Fruit fly (Drosophila melanogaster) whole organism, prepupa: ENCODE results near the gene Ucp4A.

ENCODE experiments used
- CG11902 ChIP-seq: fragments of 200-800 bp; sonication (Bioruptor generic); optimal IDR thresholded peaks from 3 replicates; lab custom pipeline; 2016; ENCODE audit warnings: missing biosample characterization, missing genetic modification characterization
- CG15336 ChIP-seq: fragments of 200-800 bp; sonication (Bioruptor generic); IDR thresholded peaks from 2 replicates; pipeline ENCODE4 v1.3.6; 2022; ENCODE audit warnings: missing biosample characterization, missing genetic modification characterization
- CG16779 ChIP-seq: fragments of 200-800 bp; sonication (Bioruptor generic); optimal IDR thresholded peaks from 3 replicates; lab custom pipeline; 2017; ENCODE audit warnings: missing biosample characterization, mild to moderate bottlenecking, missing genetic modification characterization
- CG31627 ChIP-seq: fragments of 200-800 bp; sonication (Bioruptor generic); optimal IDR thresholded peaks from 3 replicates; lab custom pipeline; 2016; ENCODE audit warnings: missing biosample characterization, missing genetic modification characterization
- CG3919 ChIP-seq: fragments of 200-800 bp; sonication (Bioruptor generic); optimal IDR thresholded peaks from 3 replicates; lab custom pipeline; 2016; ENCODE audit warnings: missing biosample characterization, missing genetic modification characterization
- CG4318 ChIP-seq: fragments of 200-800 bp; sonication (Bioruptor generic); optimal IDR thresholded peaks from 3 replicates; lab custom pipeline; 2017; ENCODE audit warnings: missing biosample characterization, mild to moderate bottlenecking, missing genetic modification characterization
- CG6163 ChIP-seq: fragments of 200-800 bp; sonication (Bioruptor generic); IDR thresholded peaks from 3 replicates; pipeline ENCODE4 v1.3.6; 2022; ENCODE audit warnings: missing biosample characterization, missing genetic modification characterization
- CG6276 ChIP-seq: fragments of 200-800 bp; sonication (Bioruptor generic); optimal IDR thresholded peaks from 2 replicates; lab custom pipeline; 2017; ENCODE audit warnings: missing biosample characterization, mild to moderate bottlenecking, missing genetic modification characterization
- CG6808 ChIP-seq: fragments of 200-800 bp; sonication (Bioruptor generic); optimal IDR thresholded peaks from 3 replicates; lab custom pipeline; 2017; ENCODE audit warnings: missing biosample characterization, missing genetic modification characterization, mild to moderate bottlenecking, moderate library complexity, missing genetic modification reagents
- CG6854 ChIP-seq: fragments of 200-800 bp; sonication (Bioruptor generic); optimal IDR thresholded peaks from 2 replicates; lab custom pipeline; 2017; ENCODE audit warnings: missing biosample characterization, mild to moderate bottlenecking, missing genetic modification characterization
- CG8119 ChIP-seq: fragments of 200-800 bp; sonication (Bioruptor generic); IDR thresholded peaks from 3 replicates; pipeline ENCODE4 v1.3.6; 2022; ENCODE audit warnings: missing biosample characterization, missing genetic modification characterization
- CG8319 ChIP-seq: fragments of 200-800 bp; sonication (Bioruptor generic); optimal IDR thresholded peaks from 3 replicates; lab custom pipeline; 2016; ENCODE audit warnings: missing biosample characterization, missing genetic modification characterization
- CG8632 ChIP-seq: fragments of 200-800 bp; sonication (Bioruptor generic); optimal IDR thresholded peaks from 3 replicates; lab custom pipeline; 2016; ENCODE audit warnings: missing biosample characterization, missing genetic modification characterization
- CG9139 ChIP-seq: fragments of 200-800 bp; sonication (Bioruptor generic); optimal IDR thresholded peaks from 3 replicates; lab custom pipeline; 2017; ENCODE audit warnings: missing biosample characterization, mild to moderate bottlenecking, missing genetic modification characterization
- Eip75B ChIP-seq: fragments of 200-800 bp; sonication (Bioruptor generic); optimal IDR thresholded peaks from 3 replicates; lab custom pipeline; 2016; ENCODE audit warnings: missing biosample characterization, missing genetic modification characterization
- Eip78C ChIP-seq: fragments of 200-800 bp; sonication (Bioruptor generic); peaks from one replicate; lab custom pipeline; 2016; ENCODE audit warnings: missing biosample characterization, missing genetic modification characterization
- Ets96B ChIP-seq: fragments of 200-800 bp; optimal IDR thresholded peaks from 2 replicates; lab custom pipeline; 2019; ENCODE audit warnings: missing biosample characterization, mild to moderate bottlenecking, missing genetic modification characterization, moderate library complexity
- Hr38 ChIP-seq: sonication (Bioruptor generic); optimal IDR thresholded peaks from 2 replicates; lab custom pipeline; 2016; ENCODE audit warnings: missing biosample characterization, missing genetic modification characterization
- Hr39 ChIP-seq: fragments of 200-800 bp; sonication (Bioruptor generic); optimal IDR thresholded peaks from 2 replicates; lab custom pipeline; 2016; ENCODE audit warnings: missing biosample characterization, missing genetic modification characterization
- Hr4 ChIP-seq: fragments of 200-800 bp; sonication (Bioruptor generic); optimal IDR thresholded peaks from 3 replicates; lab custom pipeline; 2016; ENCODE audit warnings: missing biosample characterization, missing genetic modification characterization
- Lpt ChIP-seq: fragments of 200-800 bp; sonication (Bioruptor generic); optimal IDR thresholded peaks from 3 replicates; lab custom pipeline; 2016; ENCODE audit warnings: missing biosample characterization, missing genetic modification characterization
- Met ChIP-seq: fragments of 200-800 bp; sonication (Bioruptor generic); optimal IDR thresholded peaks from 3 replicates; lab custom pipeline; 2016; ENCODE audit warnings: missing biosample characterization, missing genetic modification characterization
- Sox102F ChIP-seq: fragments of 200-800 bp; sonication (Bioruptor generic); optimal IDR thresholded peaks from 2 replicates; lab custom pipeline; 2016; ENCODE audit warnings: missing biosample characterization, mild to moderate bottlenecking, missing genetic modification characterization
- achi ChIP-seq: fragments of 200-800 bp; sonication (Bioruptor generic); optimal IDR thresholded peaks from 3 replicates; lab custom pipeline; 2016; ENCODE audit warnings: missing biosample characterization, missing genetic modification characterization
- cyc ChIP-seq: fragments of 200-800 bp; sonication (Bioruptor generic); optimal IDR thresholded peaks from 3 replicates; lab custom pipeline; 2016; ENCODE audit warnings: missing biosample characterization, missing genetic modification characterization
- dac ChIP-seq: fragments of 200-800 bp; sonication (Bioruptor generic); optimal IDR thresholded peaks from 2 replicates; lab custom pipeline; 2017; ENCODE audit warnings: missing biosample characterization, mild to moderate bottlenecking, missing genetic modification characterization
- dsx ChIP-seq: fragments of 200-800 bp; optimal IDR thresholded peaks from 3 replicates; lab custom pipeline; 2019; ENCODE audit warnings: missing biosample characterization, mild to moderate bottlenecking, missing genetic modification characterization, moderate library complexity; ENCODE audit not compliant: poor library complexity, severe bottlenecking
- eg ChIP-seq: fragments of 200-800 bp; sonication (Bioruptor generic); IDR thresholded peaks from 3 replicates; pipeline ENCODE4 v1.3.6; 2022; ENCODE audit warnings: missing biosample characterization, missing genetic modification characterization
- esn ChIP-seq: fragments of 200-800 bp; sonication (Bioruptor generic); optimal IDR thresholded peaks from 2 replicates; lab custom pipeline; 2016; ENCODE audit warnings: missing biosample characterization, mild to moderate bottlenecking, missing genetic modification characterization, moderate library complexity
- fd59A ChIP-seq: fragments of 200-800 bp; sonication (Bioruptor generic); optimal IDR thresholded peaks from 2 replicates; lab custom pipeline; 2017; ENCODE audit warnings: missing biosample characterization, mild to moderate bottlenecking, missing genetic modification characterization, missing genetic modification reagents
- fd85E ChIP-seq: fragments of 200-800 bp; sonication (Bioruptor generic); optimal IDR thresholded peaks from 3 replicates; lab custom pipeline; 2016; ENCODE audit warnings: missing biosample characterization, missing genetic modification characterization
- fkh ChIP-seq: fragments of 200-800 bp; sonication (Bioruptor generic); optimal IDR thresholded peaks from 3 replicates; lab custom pipeline; 2017; ENCODE audit warnings: missing biosample characterization, mild to moderate bottlenecking, missing genetic modification characterization, moderate library complexity
- lz ChIP-seq: fragments of 200-800 bp; sonication (Bioruptor generic); optimal IDR thresholded peaks from 3 replicates; lab custom pipeline; 2016; ENCODE audit warnings: missing biosample characterization, missing genetic modification characterization
- net ChIP-seq: fragments of 200-800 bp; sonication (Bioruptor generic); optimal IDR thresholded peaks from 3 replicates; lab custom pipeline; 2016; ENCODE audit warnings: missing biosample characterization, missing genetic modification characterization
- spab ChIP-seq: fragments of 200-800 bp; sonication (Bioruptor generic); optimal IDR thresholded peaks from 2 replicates; lab custom pipeline; 2017; ENCODE audit warnings: missing biosample characterization, mild to moderate bottlenecking, missing genetic modification characterization, missing genetic modification reagents
- svp ChIP-seq: fragments of 200-800 bp; sonication (Bioruptor generic); peaks from one replicate; lab custom pipeline; 2016; ENCODE audit warnings: missing biosample characterization, missing genetic modification characterization
- vri ChIP-seq: fragments of 200-800 bp; sonication (Bioruptor generic); optimal IDR thresholded peaks from 3 replicates; lab custom pipeline; 2016; ENCODE audit warnings: missing biosample characterization, mild to moderate bottlenecking, missing genetic modification characterization

The Ucp4A gene

dm6 chrX:17860711-17861110 lies 16.0 kb downstream of the Ucp4A start, which contains the start of the genes Arp8 and CG6769 (continued):
- TF ChIP-seq Met (GFP tag; lab: Kevin White, UChicago) (peak; percentile 39), CG6276 (no peak)
- TF ChIP-seq, all 60 proteins: peak for 14

DNA sequence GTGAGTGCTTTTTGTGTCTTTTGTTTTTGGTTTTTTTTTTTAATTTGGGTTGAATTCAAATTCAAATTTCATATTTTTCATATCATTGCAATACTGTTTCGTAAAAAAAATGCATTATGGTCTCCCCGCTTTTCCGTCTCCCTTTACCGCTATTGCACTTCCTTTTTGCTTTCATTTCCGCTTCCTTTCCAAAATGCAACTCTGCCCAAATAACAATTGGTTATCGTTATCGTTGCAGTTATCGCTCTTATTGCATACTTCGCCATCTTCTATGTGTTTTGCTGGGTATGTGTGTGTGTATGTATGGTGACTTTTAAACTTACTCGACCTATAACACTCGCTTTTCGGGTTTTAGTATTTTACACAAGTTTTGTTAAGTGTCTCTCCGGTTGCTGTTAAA lies 20.4 kb downstream of the Ucp4A start:
- TF ChIP-seq Eip78C (GFP tag; lab: Kevin White, UChicago) (peak; percentile 27), svp (GFP tag; lab: Kevin White, UChicago) (no peak), fd85E (no peak), esn (GFP tag; lab: Kevin White, UChicago) (peak; percentile 32), Hr4 (GFP tag; lab: Kevin White, UChicago) (no peak), vri (GFP tag; lab: Kevin White, UChicago) (no peak), net (no peak), Sox102F (GFP tag; lab: Kevin White, UChicago) (peak; percentile 18)

DNA sequence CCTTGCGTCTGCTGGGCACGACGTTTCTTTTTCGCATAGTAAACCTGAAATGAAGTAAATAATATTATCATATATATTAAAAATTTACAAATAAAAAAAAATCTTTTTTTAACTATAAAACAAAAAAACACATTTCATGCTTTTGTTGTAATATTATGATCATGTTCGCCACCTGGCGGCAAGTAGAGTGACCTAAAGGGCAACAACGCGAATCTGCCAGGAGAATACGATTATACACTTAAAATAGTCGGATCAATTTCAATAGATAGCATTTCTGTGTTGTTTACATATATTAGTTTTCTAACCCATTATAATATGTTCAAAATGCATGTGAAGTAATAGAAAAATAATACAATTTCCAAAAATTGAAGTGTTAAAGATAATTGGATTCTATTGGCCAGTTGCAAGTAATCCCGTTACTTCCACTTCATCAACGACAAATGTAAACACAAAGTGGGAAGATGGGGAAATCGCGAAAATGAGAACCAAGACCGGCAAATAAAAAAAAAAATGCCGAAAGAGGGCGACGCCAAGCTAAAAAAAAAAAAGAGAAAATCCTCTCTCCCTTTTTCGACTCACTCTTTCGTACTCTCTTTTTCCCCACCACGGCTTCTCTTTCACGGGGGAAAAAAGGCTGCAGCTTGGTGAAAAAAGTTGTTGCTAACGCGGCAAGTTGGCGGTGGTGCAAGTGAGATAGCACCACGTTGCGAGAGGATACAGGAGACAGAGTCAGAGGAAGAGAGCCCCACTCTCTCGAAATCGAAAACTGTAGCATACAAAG lies 26.1 kb downstream of the Ucp4A start:
- 0 out of 3 replicates have a peak, but pooled peaks have one; percentile 34 for TF ChIP-seq CG8119
- no peak for TF ChIP-seq Sox102F (GFP tag; lab: Kevin White, UChicago)
- peak; percentile 47 for TF ChIP-seq svp (GFP tag; lab: Kevin White, UChicago)
- no peak for TF ChIP-seq CG4318 (GFP tag; lab: Kevin White, UChicago)
- TF ChIP-seq Ets96B, result no peak
- no peak for TF ChIP-seq CG6276
- TF ChIP-seq CG6808 (GFP tag; lab: Kevin White, UChicago), result no peak
- no peak for TF ChIP-seq fkh (GFP tag; lab: Kevin White, UChicago)
- no peak for TF ChIP-seq lz (GFP tag; lab: Kevin White, UChicago)
- TF ChIP-seq CG6854, result peak; percentile 6
- no peak for TF ChIP-seq dsx (GFP tag; lab: Kevin White, UChicago)
- no peak for TF ChIP-seq dac (GFP tag; lab: Kevin White, UChicago)
- TF ChIP-seq CG6163 (GFP tag; lab: Robert Waterston, UW), result peak; percentile 43; the same call in 2 of the 3 replicates
- no peak for TF ChIP-seq spab
- TF ChIP-seq Hr39 (GFP tag; lab: Kevin White, UChicago), result no peak
- peak; percentile 24 for TF ChIP-seq Lpt (GFP tag; lab: Kevin White, UChicago)
- TF ChIP-seq CG31627 (GFP tag; lab: Kevin White, UChicago), result no peak
- TF ChIP-seq CG9139 (GFP tag; lab: Kevin White, UChicago), result no peak
- no peak for TF ChIP-seq net
- peak; percentile 12 for TF ChIP-seq Eip75B (GFP tag; lab: Kevin White, UChicago)
- no peak for TF ChIP-seq fd59A (GFP tag; lab: Kevin White, UChicago)
- no peak for TF ChIP-seq fd85E
- no peak for TF ChIP-seq CG11902 (GFP tag; lab: Kevin White, UChicago)
- no peak for TF ChIP-seq Hr38 (GFP tag; lab: Kevin White, UChicago)
- TF ChIP-seq CG3919, result no peak
- peak; percentile 37; the same call in 1 of the 2 replicates for TF ChIP-seq CG15336 (GFP tag; lab: Robert Waterston, UW)
- TF ChIP-seq Eip78C (GFP tag; lab: Kevin White, UChicago), result peak; percentile 54
- no peak for TF ChIP-seq cyc
- no peak for TF ChIP-seq CG8632 (GFP tag; lab: Kevin White, UChicago)
- no peak for TF ChIP-seq CG16779 (tag; lab: Kevin White, UChicago)
- TF ChIP-seq achi, result no peak
- TF ChIP-seq Met (GFP tag; lab: Kevin White, UChicago), result no peak
- TF ChIP-seq eg (GFP tag; lab: Robert Waterston, UW), result 0 out of 3 replicates have a peak, but pooled peaks have one; percentile 23
- TF ChIP-seq vri (GFP tag; lab: Kevin White, UChicago), result no peak
- TF ChIP-seq CG8319 (GFP tag; lab: Kevin White, UChicago), result no peak
- TF ChIP-seq Hr4 (GFP tag; lab: Kevin White, UChicago), result peak; percentile 4
